Worm (Caenorhabditis elegans): Measurements from ENCODE around the gene T09A5.4.

Gene T09A5.4

DNA sequence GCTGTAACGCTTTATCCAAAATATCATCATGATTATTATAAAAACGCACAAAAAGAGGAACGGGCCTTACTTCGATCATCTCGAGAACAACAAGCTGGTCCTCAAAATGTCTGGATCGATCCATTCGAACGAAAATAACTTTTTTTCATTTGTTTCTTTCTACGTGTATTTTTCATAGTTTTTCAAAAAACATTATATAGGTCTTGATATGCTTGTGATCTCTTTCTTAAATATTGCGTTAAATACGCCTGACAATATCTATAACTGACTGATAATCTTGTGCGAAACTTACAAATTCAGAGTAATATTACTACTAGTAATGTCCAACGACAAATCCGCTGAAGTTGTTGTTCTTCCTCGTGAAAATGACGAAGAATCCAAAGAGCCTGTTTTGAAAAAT lies 12.1 kb downstream of the T09A5.4 start, which contains the start of gene sds-22:
TSS of gene sds-22 (plus strand) at position 301 of the 400 bp plus-strand sequence.
- no peak for TF ChIP-seq aha-1 (tag; optimal IDR thresholded peaks at IDR 0.05)
- no peak for TF ChIP-seq fkh-10 (GFP tag; optimal IDR thresholded peaks at IDR 0.05)
- TF ChIP-seq efl-1 (optimal IDR thresholded peaks at IDR 0.05), result no peak
- TF ChIP-seq efl-1 (GFP tag; optimal IDR thresholded peaks at IDR 0.05 in 1 of 2), result peak in 1 of 2 experiments; percentile 83
- TF ChIP-seq nhr-77 (tag; optimal IDR thresholded peaks at IDR 0.05), result no peak

DNA sequence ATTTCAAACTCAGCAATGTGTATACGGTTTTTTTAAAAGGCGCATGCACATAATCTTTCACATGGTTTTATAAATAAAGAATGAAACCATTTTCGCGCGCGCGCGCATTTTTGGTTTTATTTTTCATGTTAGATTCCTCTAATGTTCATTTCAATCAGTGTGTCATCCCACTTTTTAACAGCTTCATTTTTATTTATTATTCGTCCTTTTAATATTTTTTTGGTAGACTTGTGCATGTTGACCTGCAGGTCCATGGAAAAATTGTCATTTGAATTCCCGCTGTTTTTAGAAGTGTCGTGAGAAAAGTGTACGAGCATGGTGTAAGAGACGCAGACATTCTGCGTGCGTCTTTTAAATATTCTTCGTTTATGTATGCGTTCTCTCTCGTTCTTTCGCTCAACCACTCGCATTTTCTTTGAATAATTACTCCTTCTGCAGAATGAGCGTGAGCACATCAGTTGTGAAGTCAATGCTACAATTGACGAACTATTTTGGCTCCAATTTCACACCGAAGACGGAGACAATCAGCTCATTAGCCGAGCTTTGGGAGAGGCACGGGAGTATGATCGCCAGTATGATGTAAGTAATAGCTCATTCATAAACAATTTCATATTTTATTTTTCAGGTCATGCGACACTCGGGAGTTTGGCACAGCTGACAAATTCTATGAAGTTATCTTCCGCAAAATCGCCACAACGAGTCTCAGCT lies 14.4 kb downstream of the T09A5.4 start, which contains the start of gene lin-5:
TSS of gene lin-5 (plus strand) at position 354 of the 708 bp plus-strand sequence.
- TF ChIP-seq mdl-1 (tag; optimal IDR thresholded peaks at IDR 0.05) (peak in 1 of 2 experiments; percentile 20), Y116A8C.19 (tag; optimal IDR thresholded peaks at IDR 0.05; ENCODE audit: borderline replicate concordance) (no peak), mep-1 (tag; optimal IDR thresholded peaks at IDR 0.05) (peak; percentile 75), hlh-4 (tag; optimal IDR thresholded peaks at IDR 0.05) (no peak), swsn-7 (tag; optimal IDR thresholded peaks at IDR 0.05) (peak; percentile 50), snu-23 (GFP tag; optimal IDR thresholded peaks at IDR 0.05) (peak; percentile 51), nhr-71 (tag; optimal IDR thresholded peaks at IDR 0.05) (peak; percentile 58), lin-14 (GFP tag; optimal IDR thresholded peaks at IDR 0.05) (peak; percentile 76), ztf-4 (tag; optimal IDR thresholded peaks at IDR 0.05) (no peak), alr-1 (tag; optimal IDR thresholded peaks at IDR 0.05; ENCODE audit: borderline replicate concordance) (peak; percentile 16), unc-86 (tag; optimal IDR thresholded peaks at IDR 0.05) (peak; percentile 69), nhr-11 (tag; optimal IDR thresholded peaks at IDR 0.05) (no peak), egl-13 (tag; optimal IDR thresholded peaks at IDR 0.05) (peak; percentile 14), nhr-19 (GFP tag; conservative IDR thresholded peaks at IDR 0.05) (0 out of 2 replicates have a peak, but pooled peaks have one; percentile 3), ceh-82 (tag; optimal IDR thresholded peaks at IDR 0.05) (peak in 2 of 3 experiments; percentile 29 to 76), lin-15B (tag; optimal IDR thresholded peaks at IDR 0.05) (peak; percentile 43), lsy-2 (tag; optimal IDR thresholded peaks at IDR 0.05) (peak; percentile 66 to 79), mab-9 (GFP tag; IDR thresholded peaks at IDR 0.05) (no peak), dpl-1 (GFP tag; optimal IDR thresholded peaks at IDR 0.05) (peak; percentile 83 to 91 (median 86)), nhr-47 (tag; optimal IDR thresholded peaks at IDR 0.05) (peak; percentile 46), lin-35 (GFP tag; optimal IDR thresholded peaks at IDR 0.05) (peak; percentile 93 to 94), blmp-1 (tag; optimal IDR thresholded peaks at IDR 0.05) (peak; percentile 44), F16B12.6 (tag; optimal IDR thresholded peaks at IDR 0.05) (peak; percentile 65), nhr-77 (tag; optimal IDR thresholded peaks at IDR 0.05) (peak; percentile 7), snpc-4 (tag; optimal IDR thresholded peaks at IDR 0.05) (no peak), nhr-20 (tag; optimal IDR thresholded peaks at IDR 0.05) (peak; percentile 23), xbp-1 (tag; optimal IDR thresholded peaks at IDR 0.05) (peak; percentile 15), fkh-8 (tag; optimal IDR thresholded peaks at IDR 0.05) (peak; percentile 74), efl-1 (optimal IDR thresholded peaks at IDR 0.05) (peak; percentile 5 to 89), efl-1 (GFP tag; optimal IDR thresholded peaks at IDR 0.05 in 1 of 2) (peak; percentile 87 to 97)

DNA sequence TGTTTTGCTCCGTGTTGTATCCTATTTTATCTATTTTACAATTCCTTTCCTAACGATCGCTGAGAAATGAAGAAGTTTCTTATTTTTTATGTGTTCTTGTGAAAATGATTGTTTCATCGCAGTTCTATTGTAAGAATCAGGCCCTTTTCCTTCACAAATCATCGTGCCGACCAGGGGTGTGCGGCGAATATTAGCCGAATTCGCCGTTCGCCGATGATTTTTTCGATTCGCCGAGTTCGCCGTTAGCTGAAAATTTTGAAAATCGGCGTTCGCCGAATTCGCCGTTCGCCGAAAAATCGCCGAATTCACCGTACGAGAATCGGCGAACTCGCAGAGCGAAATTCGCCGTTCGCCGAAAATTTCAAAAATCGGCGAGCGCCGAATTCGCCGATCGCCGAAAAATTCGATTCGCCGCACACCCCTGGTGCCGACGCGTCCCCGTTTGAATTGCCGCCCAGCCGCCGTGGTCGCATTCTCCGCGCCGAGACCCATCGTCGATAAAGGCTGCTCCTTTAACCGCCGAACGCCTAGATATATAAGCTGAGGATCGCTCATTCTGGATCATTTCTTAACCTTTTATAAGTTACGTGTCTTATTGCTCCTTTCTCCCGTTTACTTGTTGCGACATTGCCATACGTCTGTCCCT lies 17.6 kb downstream of the T09A5.4 start:
- no peak for TF ChIP-seq unc-30 (tag; optimal IDR thresholded peaks at IDR 0.05)
- no peak for TF ChIP-seq fkh-8 (tag; optimal IDR thresholded peaks at IDR 0.05)
- TF ChIP-seq nhr-19 (GFP tag; conservative IDR thresholded peaks at IDR 0.05), result no peak
- no peak for TF ChIP-seq fkh-4 (tag; optimal IDR thresholded peaks at IDR 0.05; ENCODE audit: borderline replicate concordance)
- no peak for TF ChIP-seq mab-9 (GFP tag; IDR thresholded peaks at IDR 0.05)
- no peak for TF ChIP-seq ceh-88 (GFP tag; IDR thresholded peaks at IDR 0.05)
- TF ChIP-seq nhr-90 (tag; optimal IDR thresholded peaks at IDR 0.05; ENCODE audit: poor library complexity), result no peak
- peak; percentile 19 for TF ChIP-seq lin-15B (tag; optimal IDR thresholded peaks at IDR 0.05)
- no peak for TF ChIP-seq nhr-11 (tag; optimal IDR thresholded peaks at IDR 0.05)
- no peak for TF ChIP-seq nhr-77 (tag; optimal IDR thresholded peaks at IDR 0.05)
- TF ChIP-seq lir-3 (tag; optimal IDR thresholded peaks at IDR 0.05; ENCODE audit: poor library complexity), result no peak
- TF ChIP-seq sox-4 (tag; optimal IDR thresholded peaks at IDR 0.05), result no peak
- TF ChIP-seq efl-1 (optimal IDR thresholded peaks at IDR 0.05), result peak in 1 of 2 experiments; percentile 23
- TF ChIP-seq efl-1 (GFP tag; optimal IDR thresholded peaks at IDR 0.05 in 1 of 2), result peak; percentile 54 to 89
- no peak for TF ChIP-seq nhr-76 (tag; optimal IDR thresholded peaks at IDR 0.05)
